Worm (Caenorhabditis elegans) whole organism, dauer: ENCODE results near the gene Y57G11B.5.

ENCODE experiments used
- unc-62 ChIP-seq: sonication (generic microtip); optimal IDR thresholded peaks from 2 replicates; lab custom pipeline; 2017; ENCODE audit warnings: missing biosample characterization, missing genetic modification reagents, missing genetic modification characterization

The Y57G11B.5 gene

DNA sequence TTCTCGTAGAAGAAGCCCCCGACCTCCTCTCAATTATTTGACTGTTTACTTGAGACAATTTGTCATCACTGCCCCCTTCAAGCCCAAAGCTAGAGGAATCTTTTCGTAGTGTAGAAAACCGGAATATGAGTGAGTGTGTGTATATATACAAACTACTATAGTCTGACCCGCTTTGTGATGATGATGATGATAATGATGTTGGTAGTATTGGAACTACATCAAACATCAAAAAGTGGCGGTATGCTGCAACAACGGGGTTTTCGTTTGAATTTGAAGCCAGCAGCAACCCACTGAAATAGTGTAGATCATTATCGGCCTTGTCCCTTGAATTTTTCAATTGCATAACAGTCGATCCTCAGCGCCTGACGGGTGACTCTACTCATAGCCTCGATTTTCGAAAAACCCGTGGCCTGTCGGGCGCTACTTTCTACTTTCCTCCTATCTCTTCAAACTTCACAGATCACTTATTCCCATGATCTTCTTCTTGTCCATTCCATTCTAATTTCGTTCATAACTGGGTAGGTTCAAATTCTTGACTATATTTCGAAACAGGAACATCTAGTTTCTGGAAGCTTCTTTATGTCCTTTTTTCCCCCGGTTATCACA lies 37.4 kb downstream of the Y57G11B.5 start:
- no peak for TF ChIP-seq unc-62 (GFP tag; lab: Kevin White, UChicago)

DNA sequence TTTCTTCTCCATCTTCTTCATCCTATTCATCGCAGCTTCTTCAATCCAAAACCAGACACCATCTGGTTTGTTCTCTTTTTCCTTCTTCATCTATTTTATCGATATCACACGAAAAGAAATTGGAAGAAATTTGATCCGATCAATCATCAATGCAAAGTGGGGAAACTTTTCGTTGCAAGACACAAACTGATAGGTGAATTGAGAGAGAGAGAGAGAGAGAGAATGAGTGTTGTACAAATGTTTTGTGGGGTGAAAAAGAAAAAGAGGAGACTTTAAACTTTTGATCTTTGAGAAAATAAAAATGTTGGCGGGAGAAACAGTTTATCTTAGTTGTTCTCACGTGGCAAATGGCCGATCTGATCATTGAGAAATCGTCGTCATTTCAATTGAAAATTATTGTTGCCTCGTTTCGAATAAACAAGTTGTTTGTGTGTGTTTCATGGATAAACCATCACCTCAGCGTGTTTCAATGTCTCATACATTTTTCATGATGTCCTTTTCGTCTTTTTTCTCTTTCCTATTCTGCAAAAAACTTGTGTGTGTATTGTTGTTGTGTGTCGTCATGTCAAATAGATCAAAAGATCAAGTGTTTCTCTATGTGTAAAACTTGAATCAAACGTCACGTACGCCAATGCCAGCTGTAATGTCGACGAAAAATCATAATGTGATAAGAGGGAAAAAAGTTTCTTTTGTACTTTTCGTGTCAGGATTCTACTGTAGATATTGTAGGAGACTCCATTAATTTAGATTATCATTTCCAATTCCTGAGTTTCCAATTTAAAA lies 38.1 kb downstream of the Y57G11B.5 start:
- no peak for TF ChIP-seq unc-62 (GFP tag; lab: Kevin White, UChicago)

DNA sequence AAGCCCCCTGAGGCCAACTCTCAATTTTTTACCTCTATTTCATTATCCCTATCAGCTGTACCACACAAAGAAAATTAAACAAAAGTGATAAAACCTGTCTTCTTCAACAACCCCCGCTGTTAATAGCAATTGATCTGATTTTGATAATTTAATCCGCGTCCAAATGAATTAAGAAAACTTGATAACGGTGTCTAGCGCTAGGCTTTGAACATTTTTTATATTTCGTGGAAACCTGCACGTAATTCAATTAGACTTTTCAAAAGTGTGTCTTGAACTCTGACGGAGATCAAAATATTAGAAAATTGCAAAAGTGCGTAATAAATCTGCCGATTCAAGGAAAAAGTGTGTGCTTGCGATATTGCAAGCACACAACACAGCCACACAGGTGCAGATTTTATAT lies 38.8 kb downstream of the Y57G11B.5 start:
- no peak for TF ChIP-seq unc-62 (GFP tag; lab: Kevin White, UChicago)

DNA sequence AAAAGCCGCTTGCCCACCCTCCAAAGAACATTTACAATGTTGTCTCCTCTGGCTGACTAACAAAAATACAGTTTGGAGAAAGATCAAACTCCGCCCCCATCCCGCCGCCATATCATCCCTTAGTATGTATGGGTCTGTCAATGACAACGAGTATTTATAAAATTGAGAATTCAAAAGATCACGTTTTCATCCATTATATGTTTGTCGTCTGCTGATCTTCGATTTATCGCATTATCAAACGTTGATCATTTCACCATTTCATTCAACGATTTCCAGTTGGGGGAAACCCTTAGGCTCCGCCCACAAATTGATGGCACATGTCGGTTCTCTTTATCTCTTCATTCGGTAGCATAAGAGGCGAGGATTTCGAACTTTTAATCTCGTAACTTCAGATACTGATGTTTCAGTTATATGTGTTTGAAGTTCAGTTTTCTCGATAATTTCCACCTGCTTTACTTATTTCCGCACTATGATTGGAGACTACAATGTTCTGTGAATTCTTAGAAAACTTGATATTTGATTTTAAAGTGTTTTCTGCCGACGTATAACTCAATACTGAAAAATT lies 39.6 kb downstream of the Y57G11B.5 start:
- no peak for TF ChIP-seq unc-62 (GFP tag; lab: Kevin White, UChicago)

DNA sequence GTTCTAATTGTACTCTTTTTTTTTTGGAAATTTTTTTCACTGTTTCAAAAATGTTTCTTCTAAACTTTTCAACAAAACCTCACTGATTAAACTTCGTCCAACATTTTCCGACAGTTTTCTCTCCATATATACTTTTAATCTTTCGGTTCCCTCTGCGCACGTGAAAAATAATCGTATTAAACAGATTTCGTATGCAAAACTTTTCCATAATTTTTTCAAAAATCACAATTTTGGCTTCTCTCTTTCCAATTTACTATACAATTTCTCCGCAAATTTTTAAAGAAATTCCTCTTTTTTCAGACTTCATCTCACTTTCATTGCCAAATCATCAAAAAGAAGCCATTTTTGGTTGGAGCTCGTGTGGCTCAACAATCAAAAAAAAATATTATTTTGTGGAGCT lies 41.7 kb downstream of the Y57G11B.5 start, which contains the start of gene dmd-6:
Gene dmd-6, plus strand, starts transcription at position 301 of the 400 bp plus-strand sequence.
- no peak for TF ChIP-seq unc-62 (GFP tag; lab: Kevin White, UChicago)

DNA sequence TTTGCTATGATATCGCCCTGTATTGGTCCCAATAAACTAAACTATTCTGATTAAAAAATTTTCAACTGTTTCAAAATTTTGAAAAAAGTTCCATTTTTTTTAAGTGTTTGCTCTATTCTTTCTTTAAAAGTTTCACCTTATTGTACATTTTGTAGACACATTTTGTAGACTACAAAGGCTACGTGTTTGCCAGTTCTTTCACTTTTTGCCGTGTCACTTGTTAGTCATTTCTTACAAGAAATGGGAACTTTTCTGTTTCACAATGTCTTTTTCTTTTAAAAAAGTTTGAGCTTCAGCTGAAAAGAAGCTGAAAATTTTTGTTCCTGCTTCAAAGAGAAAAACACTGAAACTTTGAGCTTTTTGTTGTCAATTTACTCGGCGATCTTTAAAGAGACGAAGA lies 42.4 kb downstream of the Y57G11B.5 start:
- TF ChIP-seq unc-62 (GFP tag; lab: Kevin White, UChicago) = no peak

DNA sequence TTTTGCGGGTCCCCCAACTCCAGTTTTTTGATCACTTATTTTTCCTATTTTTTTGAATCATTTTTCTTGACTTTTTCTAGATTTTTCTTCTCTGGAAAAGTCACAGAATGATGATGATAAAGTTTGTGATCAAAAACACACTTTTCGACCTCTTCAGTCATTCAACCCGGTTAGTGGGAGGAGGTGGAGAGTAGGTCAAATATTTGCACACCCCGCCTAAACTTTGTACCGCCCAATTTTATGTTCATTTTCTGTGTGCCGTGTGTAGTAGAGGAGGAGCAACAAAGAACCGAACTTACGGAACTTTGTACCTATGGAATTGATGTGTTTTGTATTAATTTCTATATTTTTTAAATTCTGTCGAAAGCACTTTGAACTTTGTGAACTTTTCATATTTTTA lies 42.9 kb downstream of the Y57G11B.5 start:
- TF ChIP-seq unc-62 (GFP tag; lab: Kevin White, UChicago) = no peak

DNA sequence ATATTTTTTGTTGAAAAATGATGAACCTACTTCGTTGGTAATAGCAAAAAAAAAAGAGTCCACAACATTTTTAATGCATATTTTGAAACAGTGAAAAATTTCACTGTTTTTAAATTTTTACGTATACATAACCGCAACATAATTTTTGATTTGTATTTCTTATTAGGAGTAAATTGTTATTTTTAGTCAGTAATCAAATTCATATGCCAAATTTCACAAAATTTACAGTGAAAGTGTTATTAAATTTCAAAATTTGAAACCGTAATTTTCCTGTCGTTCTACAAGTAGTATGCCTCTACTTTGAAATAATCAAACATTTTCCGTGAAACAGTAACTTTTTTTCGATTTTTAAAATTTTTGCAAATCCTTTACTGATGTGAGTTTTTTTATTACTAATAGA lies 43.4 kb downstream of the Y57G11B.5 start:
- TF ChIP-seq unc-62 (GFP tag; lab: Kevin White, UChicago) = no peak

DNA sequence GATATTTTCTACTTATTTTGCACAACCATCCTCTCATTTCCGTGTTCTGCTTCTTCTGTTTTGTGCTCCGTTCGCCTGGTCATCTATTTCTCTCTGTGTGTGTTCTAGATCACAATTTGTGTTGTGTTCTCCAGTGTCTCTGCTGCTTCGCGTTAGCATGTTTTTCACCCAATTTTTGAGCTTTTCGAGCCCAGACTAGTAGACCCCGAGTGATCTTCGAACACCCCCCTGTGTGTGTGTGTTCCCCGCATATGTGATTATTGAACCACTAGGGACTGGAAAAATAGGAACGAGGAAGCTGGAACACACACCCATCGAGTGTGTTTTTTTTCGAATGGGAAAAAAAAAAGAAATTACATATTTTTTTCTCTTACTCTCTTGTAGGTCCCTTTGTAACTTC lies 43.9 kb downstream of the Y57G11B.5 start:
- no peak for TF ChIP-seq unc-62 (GFP tag; lab: Kevin White, UChicago)

DNA sequence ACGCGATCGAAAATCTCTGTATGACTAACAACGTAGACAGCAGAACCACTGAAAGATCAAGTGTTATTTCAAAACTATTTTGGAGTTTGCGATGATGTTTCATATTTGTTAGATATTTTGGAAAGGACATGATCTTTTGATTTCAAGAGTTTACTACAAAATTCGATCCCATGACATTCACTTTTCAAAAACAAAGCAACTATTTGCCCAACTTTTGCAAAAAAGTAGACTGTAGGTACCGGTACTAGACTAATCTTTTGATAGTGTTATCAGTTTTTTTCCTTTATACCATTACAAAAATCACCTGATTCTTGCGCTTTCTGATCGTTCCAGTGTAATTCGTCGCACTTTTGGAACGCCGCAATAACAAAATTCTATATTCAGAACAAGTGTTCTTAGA lies 45.4 kb downstream of the Y57G11B.5 start:
- no peak for TF ChIP-seq unc-62 (GFP tag; lab: Kevin White, UChicago)

DNA sequence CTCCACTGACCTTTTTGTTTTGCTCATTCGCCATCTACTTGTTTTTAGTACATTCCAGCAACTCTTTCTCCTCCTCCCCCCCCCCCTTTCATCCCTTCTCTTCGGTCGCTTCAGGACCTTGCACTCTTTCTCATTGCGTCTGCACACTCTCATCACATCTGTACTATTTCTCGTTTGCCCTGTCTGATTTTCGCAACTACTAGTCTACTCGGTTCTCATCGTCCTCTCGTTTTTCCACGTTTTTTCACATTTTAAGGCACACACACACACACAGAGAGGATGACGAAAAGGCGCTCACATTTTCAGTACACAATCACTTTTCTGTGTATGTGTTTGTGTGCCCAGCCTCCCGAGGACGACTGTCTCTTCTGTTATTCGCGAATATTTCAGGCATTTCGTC lies 45.9 kb downstream of the Y57G11B.5 start:
- no peak for TF ChIP-seq unc-62 (GFP tag; lab: Kevin White, UChicago)

DNA sequence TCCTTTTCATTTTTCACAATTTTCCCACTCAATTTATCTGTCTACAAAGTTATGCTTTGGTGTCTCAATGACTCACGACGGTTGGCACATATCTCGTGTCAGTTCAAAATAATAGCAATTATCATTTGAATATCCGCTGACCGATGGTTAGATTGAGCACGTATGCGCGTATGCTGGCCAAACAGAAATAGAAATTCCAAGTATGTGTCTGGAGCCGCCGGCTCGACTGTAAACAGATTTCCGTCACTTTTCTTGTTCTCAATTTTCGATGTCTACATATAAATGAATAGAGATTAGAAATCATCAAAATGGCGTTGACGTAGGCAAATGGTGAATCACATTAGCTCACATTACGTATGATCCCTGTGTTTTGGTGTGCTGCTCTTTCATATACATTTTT lies 46.5 kb downstream of the Y57G11B.5 start:
- TF ChIP-seq unc-62 (GFP tag; lab: Kevin White, UChicago) = no peak

DNA sequence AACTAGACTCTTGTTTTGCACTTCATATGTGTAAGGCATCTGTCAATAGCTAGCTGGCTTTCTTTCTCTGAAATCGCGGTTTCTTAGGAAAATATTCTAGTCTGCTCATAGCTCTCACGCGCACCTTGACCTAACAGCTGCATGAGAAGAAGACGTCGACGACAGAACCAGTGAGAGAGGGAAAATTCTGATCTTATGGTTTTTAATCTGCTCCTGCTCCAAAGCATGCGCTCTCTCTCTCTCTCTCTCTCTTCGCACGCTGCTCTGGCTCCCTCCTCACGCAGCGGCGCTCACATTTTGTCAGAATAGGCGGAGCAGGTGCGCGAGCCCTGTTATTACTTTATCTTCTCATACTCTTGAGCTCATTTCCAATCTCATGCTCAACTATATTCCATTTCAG lies 47.5 kb downstream of the Y57G11B.5 start:
- TF ChIP-seq unc-62 (GFP tag; lab: Kevin White, UChicago) = no peak
